Worm (Caenorhabditis elegans) whole organism, L1 larva: ENCODE results near the gene C04H5.7.

Experiments
- F16B12.6 ChIP-seq: fragments of 150-350 bp; optimal IDR thresholded peaks from 2 replicates; lab custom pipeline; 2014; ENCODE audit warnings: missing biosample characterization, missing genetic modification characterization
- alr-1 ChIP-seq: fragments of 200-800 bp; sonication (Bioruptor generic); optimal IDR thresholded peaks from 2 replicates; lab custom pipeline; 2018; ENCODE audit warnings: borderline replicate concordance, mild to moderate bottlenecking, missing genetic modification characterization, missing compliant biosample characterization
- aly-2 ChIP-seq: fragments of 150-350 bp; optimal IDR thresholded peaks from 2 replicates; lab custom pipeline; 2014; ENCODE audit warnings: missing biosample characterization, missing genetic modification characterization
- blmp-1 ChIP-seq: fragments of 150-350 bp; optimal IDR thresholded peaks from 2 replicates; lab custom pipeline; 2014; ENCODE audit warnings: missing biosample characterization, missing genetic modification characterization
- ceh-82 ChIP-seq, 3 experiments: fragments of 150-350 bp in 1 of 3; sonication (generic microtip) in 2 of 3; optimal IDR thresholded peaks; 2 replicates each; lab custom pipeline; 2014 to 2017; ENCODE audit warnings: missing biosample characterization in 3 of 3, missing genetic modification characterization in 3 of 3
- ces-1 ChIP-seq: fragments of 150-350 bp; optimal IDR thresholded peaks from 2 replicates; lab custom pipeline; 2014; ENCODE audit warnings: missing biosample characterization, missing genetic modification reagents, missing genetic modification characterization
- dsc-1 ChIP-seq: sonication (generic microtip); optimal IDR thresholded peaks from 2 replicates; lab custom pipeline; 2016; ENCODE audit warnings: mild to moderate bottlenecking, missing genetic modification characterization, missing compliant biosample characterization
- efl-1 ChIP-seq, 4 experiments: fragments of 150-350 bp; optimal IDR thresholded peaks in 3 of 4; peaks in 1 of 4; 1 replicate in 1 of 4; 2 replicates in 3 of 4; lab custom pipeline; 2014; ENCODE audit warnings: missing biosample characterization in 2 of 4, missing genetic modification characterization in 2 of 4, missing genetic modification reagents in 2 of 4
- egl-27 ChIP-seq, 2 experiments: fragments of 150-350 bp in 1 of 2; sonication (generic microtip); optimal IDR thresholded peaks; 3 replicates each; lab custom pipeline; 2017 to 2018; ENCODE audit warnings: missing biosample characterization in 2 of 2, missing genetic modification characterization in 2 of 2, missing genetic modification reagents in 2 of 2
- elt-2 ChIP-seq: sonication (generic microtip); optimal IDR thresholded peaks from 2 replicates; lab custom pipeline; 2016; ENCODE audit warnings: missing genetic modification characterization, mild to moderate bottlenecking, inconsistent platforms, missing compliant biosample characterization, missing genetic modification reagents
- elt-3 ChIP-seq, 6 experiments: fragments of 150-350 bp in 1 of 6; sonication (generic microtip); optimal IDR thresholded peaks; 2 replicates each; lab custom pipeline; 2017 to 2018; ENCODE audit warnings: missing biosample characterization in 6 of 6, missing genetic modification characterization in 6 of 6, inconsistent platforms in 1 of 6
- fkh-4 ChIP-seq: sonication (generic microtip); optimal IDR thresholded peaks from 2 replicates; lab custom pipeline; 2016; ENCODE audit warnings: missing compliant biosample characterization, missing genetic modification characterization, borderline replicate concordance
- fos-1 ChIP-seq: fragments of 150-350 bp; optimal IDR thresholded peaks from 2 replicates; lab custom pipeline; 2014; ENCODE audit warnings: missing biosample characterization, missing genetic modification characterization
- hlh-17 ChIP-seq: fragments of 200-800 bp; sonication (Bioruptor generic); optimal IDR thresholded peaks from 2 replicates; lab custom pipeline; 2018; ENCODE audit warnings: missing genetic modification characterization, mild to moderate bottlenecking, missing compliant biosample characterization, moderate library complexity, borderline replicate concordance
- hlh-4 ChIP-seq: sonication (generic microtip); optimal IDR thresholded peaks from 2 replicates; lab custom pipeline; 2016; ENCODE audit warnings: mild to moderate bottlenecking, missing genetic modification characterization, missing compliant biosample characterization
- irx-1 ChIP-seq: sonication (generic microtip); optimal IDR thresholded peaks from 2 replicates; lab custom pipeline; 2016; ENCODE audit warnings: missing genetic modification characterization, missing compliant biosample characterization
- jun-1 ChIP-seq: fragments of 150-350 bp; optimal IDR thresholded peaks from 2 replicates; lab custom pipeline; 2014; ENCODE audit warnings: missing biosample characterization, missing genetic modification reagents, missing genetic modification characterization
- lin-14 ChIP-seq: fragments of 200-800 bp; sonication (Bioruptor generic); optimal IDR thresholded peaks from 2 replicates; lab custom pipeline; 2018; ENCODE audit warnings: mild to moderate bottlenecking, missing genetic modification characterization, moderate library complexity, missing compliant biosample characterization
- lin-35 ChIP-seq, 2 experiments: fragments of 150-350 bp; optimal IDR thresholded peaks; 2 replicates each; lab custom pipeline; 2014; ENCODE audit warnings: missing biosample characterization in 2 of 2, missing genetic modification characterization in 2 of 2, missing genetic modification reagents in 2 of 2
- lir-3 ChIP-seq: sonication (generic microtip); optimal IDR thresholded peaks from 2 replicates; lab custom pipeline; 2016; ENCODE audit warnings: mild to moderate bottlenecking, missing genetic modification characterization, moderate library complexity, missing compliant biosample characterization; ENCODE audit not compliant: poor library complexity
- mab-9 ChIP-seq: fragments of 200-800 bp; sonication (Bioruptor generic); IDR thresholded peaks from 2 replicates; pipeline ENCODE4 v1.3.6; 2022; ENCODE audit warnings: missing genetic modification reagents, missing genetic modification characterization, missing compliant biosample characterization
- mep-1 ChIP-seq: fragments of 150-350 bp; optimal IDR thresholded peaks from 2 replicates; lab custom pipeline; 2014; ENCODE audit warnings: missing biosample characterization, missing genetic modification characterization
- nhr-11 ChIP-seq: fragments of 150-350 bp; optimal IDR thresholded peaks from 2 replicates; lab custom pipeline; 2014; ENCODE audit warnings: missing biosample characterization, missing genetic modification characterization
- nhr-19 ChIP-seq: fragments of 200-800 bp; sonication (Bioruptor generic); conservative IDR thresholded peaks from 2 replicates; pipeline ENCODE4 v1.3.6; 2022; ENCODE audit warnings: missing genetic modification characterization, missing compliant biosample characterization
- nhr-20 ChIP-seq: sonication (generic microtip); optimal IDR thresholded peaks from 2 replicates; lab custom pipeline; 2016; ENCODE audit warnings: mild to moderate bottlenecking, missing genetic modification characterization, missing compliant biosample characterization
- nhr-28 ChIP-seq: fragments of 150-350 bp; optimal IDR thresholded peaks from 2 replicates; lab custom pipeline; 2014; ENCODE audit warnings: missing biosample characterization, missing genetic modification characterization
- nhr-77 ChIP-seq: fragments of 150-350 bp; optimal IDR thresholded peaks from 2 replicates; lab custom pipeline; 2014; ENCODE audit warnings: missing biosample characterization, missing genetic modification characterization
- nhr-85 ChIP-seq: sonication (generic microtip); peaks from one replicate; lab custom pipeline; 2016; ENCODE audit warnings: missing genetic modification characterization, inconsistent platforms, missing compliant biosample characterization
- nhr-90 ChIP-seq: sonication (generic microtip); optimal IDR thresholded peaks from 2 replicates; lab custom pipeline; 2016; ENCODE audit warnings: mild to moderate bottlenecking, missing genetic modification characterization, missing compliant biosample characterization; ENCODE audit not compliant: poor library complexity
- pax-3 ChIP-seq: fragments of 200-800 bp; sonication (Bioruptor generic); optimal IDR thresholded peaks from 2 replicates; lab custom pipeline; 2018; ENCODE audit warnings: mild to moderate bottlenecking, missing genetic modification characterization, moderate library complexity, missing compliant biosample characterization
- skn-1 ChIP-seq: fragments of 150-350 bp; optimal IDR thresholded peaks from 2 replicates; lab custom pipeline; 2014; ENCODE audit warnings: missing biosample characterization, missing genetic modification characterization
- snpc-4 ChIP-seq: fragments of 150-350 bp; optimal IDR thresholded peaks from 2 replicates; lab custom pipeline; 2014; ENCODE audit warnings: missing biosample characterization, missing genetic modification characterization
- snu-23 ChIP-seq: sonication (generic microtip); optimal IDR thresholded peaks from 2 replicates; lab custom pipeline; 2016; ENCODE audit warnings: missing genetic modification characterization, missing compliant biosample characterization
- sox-4 ChIP-seq: sonication (generic microtip); optimal IDR thresholded peaks from 2 replicates; lab custom pipeline; 2016; ENCODE audit warnings: missing genetic modification characterization, missing compliant biosample characterization
- tbx-2 ChIP-seq: sonication (generic microtip); optimal IDR thresholded peaks from 2 replicates; lab custom pipeline; 2016; ENCODE audit warnings: missing genetic modification characterization, missing compliant biosample characterization
- tlp-1 ChIP-seq: fragments of 150-350 bp; optimal IDR thresholded peaks from 2 replicates; lab custom pipeline; 2014; ENCODE audit warnings: missing biosample characterization, missing genetic modification characterization
- unc-30 ChIP-seq: sonication (generic microtip); optimal IDR thresholded peaks from 2 replicates; lab custom pipeline; 2017; ENCODE audit warnings: missing biosample characterization, missing genetic modification characterization
- unc-62 ChIP-seq: fragments of 150-350 bp; optimal IDR thresholded peaks from 2 replicates; lab custom pipeline; 2014; ENCODE audit warnings: missing biosample characterization, missing genetic modification reagents, missing genetic modification characterization
- unc-86 ChIP-seq: sonication (generic microtip); optimal IDR thresholded peaks from 2 replicates; lab custom pipeline; 2016; ENCODE audit warnings: missing genetic modification characterization, missing compliant biosample characterization
- vab-15 ChIP-seq: sonication (generic microtip); optimal IDR thresholded peaks from 2 replicates; lab custom pipeline; 2017; ENCODE audit warnings: missing genotype, mild to moderate bottlenecking, missing genetic modification characterization, missing compliant biosample characterization
- zip-4 ChIP-seq: fragments of 200-800 bp; sonication (Bioruptor generic); optimal IDR thresholded peaks from 2 replicates; lab custom pipeline; 2018; ENCODE audit warnings: mild to moderate bottlenecking, missing genetic modification characterization, moderate library complexity, missing compliant biosample characterization

C04H5.7 gene

ce11 chrII:14494014-14494413 lies 43.7 kb upstream of the C04H5.7 start:
- no peak for TF ChIP-seq snpc-4 (tag; lab: Kevin White, UChicago)

- TF ChIP-seq lir-3 (tag; lab: Kevin White, UChicago) (no peak), sox-4 (tag; lab: Kevin White, UChicago) (no peak), fkh-4 (no peak), hlh-4 (tag; lab: Kevin White, UChicago) (no peak), egl-27 (tag; optimal IDR thresholded peaks at IDR 0.05; lab: Kevin White, UChicago) (no peak), vab-15 (no peak), mep-1 (tag; lab: Kevin White, UChicago) (no peak), dsc-1 (tag; lab: Kevin White, UChicago) (no peak), alr-1 (no peak), hlh-17 (GFP tag; lab: Kevin White, UChicago) (no peak), ceh-82 (tag; optimal IDR thresholded peaks at IDR 0.05; lab: Kevin White, UChicago) (no peak)
Measured at ce11 chrII:14494414-14494463, 43.5 kb upstream of the C04H5.7 start, which contains the start of gene cysl-2. TSS of gene cysl-2 (minus strand) at chrII:14494451.

DNA sequence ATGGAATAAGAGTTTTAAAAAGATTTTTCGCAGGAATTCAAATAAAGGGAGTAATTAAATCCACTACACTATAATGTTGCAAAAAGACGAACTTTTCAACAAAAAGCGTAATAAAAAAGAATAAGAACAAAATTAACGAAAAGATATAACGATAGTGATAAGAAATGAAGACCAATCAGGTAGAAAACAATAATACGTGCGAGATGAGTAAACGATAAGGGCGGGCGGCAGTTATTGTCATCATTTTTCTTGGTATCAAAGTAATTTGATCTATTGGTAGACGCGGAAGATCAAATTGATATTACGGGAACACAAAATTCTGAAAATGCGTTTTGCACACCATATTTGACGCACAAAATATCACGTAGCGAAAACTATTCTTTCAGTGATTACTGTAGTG lies 43.3 kb upstream of the C04H5.7 start:
- TF ChIP-seq elt-2 (peak; percentile 49), nhr-20 (tag; lab: Kevin White, UChicago) (peak; percentile 2), lin-14 (GFP tag; lab: Kevin White, UChicago) (peak; percentile 19), elt-3 (tag; optimal IDR thresholded peaks at IDR 0.05; lab: Kevin White, UChicago) (peak in 1 of 6 experiments; percentile 2), skn-1 (tag; lab: Kevin White, UChicago) (peak; percentile 30), nhr-85 (tag; lab: Kevin White, UChicago) (peak; percentile 76), nhr-28 (tag; lab: Kevin White, UChicago) (no peak), blmp-1 (tag; lab: Kevin White, UChicago) (peak; percentile 33), lin-35 (GFP tag; optimal IDR thresholded peaks at IDR 0.05; lab: Kevin White, UChicago) (no peak)

DNA sequence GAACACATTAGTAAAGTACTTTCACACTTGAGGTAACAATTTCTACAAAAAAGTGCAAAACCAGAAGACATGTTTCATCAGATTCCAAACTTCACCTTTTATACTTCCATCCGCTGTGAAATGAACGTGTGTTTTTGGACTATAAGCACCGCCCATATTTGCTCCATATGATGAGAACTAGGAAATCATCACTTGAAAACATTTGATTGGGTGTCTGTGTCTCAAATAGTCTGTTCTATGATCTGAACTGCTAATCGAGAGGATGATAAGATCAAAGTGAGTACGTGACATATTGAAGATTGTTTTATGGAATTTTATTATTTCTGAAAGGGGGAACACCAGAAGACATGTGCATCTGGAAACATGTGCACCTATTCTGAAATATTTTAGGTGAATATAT lies 42.4 kb upstream of the C04H5.7 start:
- no peak for TF ChIP-seq unc-62 (GFP tag; lab: Kevin White, UChicago)
- no peak for TF ChIP-seq tbx-2 (tag; lab: Kevin White, UChicago)
- TF ChIP-seq fos-1 (tag; lab: Kevin White, UChicago), result no peak
- peak; percentile 39 for TF ChIP-seq blmp-1 (tag; lab: Kevin White, UChicago)
- peak; percentile 45 for TF ChIP-seq nhr-20 (tag; lab: Kevin White, UChicago)
- no peak for TF ChIP-seq nhr-11
- no peak for TF ChIP-seq mab-9 (GFP tag; lab: Robert Waterston, UW)
- no peak for TF ChIP-seq F16B12.6 (tag; lab: Kevin White, UChicago)
- TF ChIP-seq aly-2 (tag; lab: Kevin White, UChicago), result no peak
- TF ChIP-seq mep-1 (tag; lab: Kevin White, UChicago), result no peak
- no peak for TF ChIP-seq fkh-4
- TF ChIP-seq nhr-85 (tag; lab: Kevin White, UChicago), result no peak
- TF ChIP-seq unc-30, result no peak
- TF ChIP-seq snu-23 (GFP tag; lab: Kevin White, UChicago), result peak; percentile 9
- no peak for TF ChIP-seq egl-27 (tag; optimal IDR thresholded peaks at IDR 0.05; lab: Kevin White, UChicago)
- no peak for TF ChIP-seq jun-1 (tag; lab: Kevin White, UChicago)
- no peak for TF ChIP-seq pax-3 (tag; lab: Kevin White, UChicago)
- no peak for TF ChIP-seq irx-1
- no peak for TF ChIP-seq dsc-1 (tag; lab: Kevin White, UChicago)
- TF ChIP-seq efl-1 (optimal IDR thresholded peaks at IDR 0.05; lab: Kevin White, UChicago), result no peak
- TF ChIP-seq efl-1 (GFP tag; optimal IDR thresholded peaks at IDR 0.05 in 1 of 2; lab: Kevin White, UChicago), result peak in 1 of 2 experiments; percentile 27
- TF ChIP-seq skn-1 (tag; lab: Kevin White, UChicago), result peak; percentile 44
- TF ChIP-seq unc-86 (tag; lab: Kevin White, UChicago), result no peak
- peak; percentile 12 for TF ChIP-seq nhr-90
- peak; percentile 34 for TF ChIP-seq lin-14 (GFP tag; lab: Kevin White, UChicago)
- TF ChIP-seq zip-4 (GFP tag; lab: Kevin White, UChicago), result no peak
- peak in 4 of 6 experiments; percentile 22 to 47 (median 31) for TF ChIP-seq elt-3 (tag; optimal IDR thresholded peaks at IDR 0.05; lab: Kevin White, UChicago)
- no peak for TF ChIP-seq tlp-1
- TF ChIP-seq ces-1 (GFP tag; lab: Kevin White, UChicago), result no peak
- TF ChIP-seq sox-4 (tag; lab: Kevin White, UChicago), result no peak
- TF ChIP-seq nhr-19 (GFP tag; lab: Robert Waterston, UW), result 0 out of 2 replicates have a peak, but pooled peaks have one; percentile 14
- TF ChIP-seq lin-35 (GFP tag; optimal IDR thresholded peaks at IDR 0.05; lab: Kevin White, UChicago), result no peak
- no peak for TF ChIP-seq nhr-77 (tag; lab: Kevin White, UChicago)
